Worm (Caenorhabditis elegans) whole organism, L2 larva: ENCODE measurements around the gene F13B12.4.

Experiments
- C34F6.9 ChIP-seq: fragments of 150-350 bp; optimal IDR thresholded peaks from 2 replicates; lab custom pipeline; 2014; ENCODE audit warnings: missing biosample characterization, missing genetic modification characterization
- F13H6.1 ChIP-seq: sonication (generic microtip); optimal IDR thresholded peaks from 2 replicates; lab custom pipeline; 2016; ENCODE audit warnings: missing genetic modification characterization, missing compliant biosample characterization
- R02D3.7 ChIP-seq: fragments of 150-350 bp; optimal IDR thresholded peaks from 2 replicates; lab custom pipeline; 2014; ENCODE audit warnings: missing biosample characterization, missing genetic modification characterization
- Y55F3AM.14 ChIP-seq: fragments of 200-800 bp; sonication (Bioruptor generic); optimal IDR thresholded peaks from 2 replicates; lab custom pipeline; 2018; ENCODE audit warnings: mild to moderate bottlenecking, missing genetic modification characterization, missing compliant biosample characterization
- ZK546.5 ChIP-seq: sonication (generic microtip); optimal IDR thresholded peaks from 2 replicates; lab custom pipeline; 2017; ENCODE audit warnings: missing biosample characterization, missing genetic modification characterization
- alr-1 ChIP-seq: fragments of 150-350 bp; optimal IDR thresholded peaks from 2 replicates; lab custom pipeline; 2014; ENCODE audit warnings: missing biosample characterization, missing genetic modification characterization
- aly-2 ChIP-seq: fragments of 150-350 bp; optimal IDR thresholded peaks from 2 replicates; lab custom pipeline; 2014; ENCODE audit warnings: missing biosample characterization, missing genetic modification characterization
- ama-1 ChIP-seq: fragments of 150-350 bp; optimal IDR thresholded peaks from 2 replicates; lab custom pipeline; 2018; ENCODE audit warnings: inconsistent platforms
- blmp-1 ChIP-seq: sonication (generic microtip); optimal IDR thresholded peaks from 2 replicates; lab custom pipeline; 2017; ENCODE audit warnings: missing genetic modification characterization, mild to moderate bottlenecking, missing compliant biosample characterization, antibody characterized with exemption, moderate library complexity; ENCODE audit not compliant: insufficient read depth
- ceh-16 ChIP-seq: fragments of 150-350 bp; optimal IDR thresholded peaks from 2 replicates; lab custom pipeline; 2014; ENCODE audit warnings: missing biosample characterization, missing genetic modification characterization
- ceh-82 ChIP-seq: fragments of 150-350 bp; optimal IDR thresholded peaks from 2 replicates; lab custom pipeline; 2014; ENCODE audit warnings: missing biosample characterization, missing genetic modification characterization
- crh-2 ChIP-seq: sonication (generic microtip); optimal IDR thresholded peaks from 2 replicates; lab custom pipeline; 2017; ENCODE audit warnings: missing biosample characterization, missing genetic modification characterization
- egl-27 ChIP-seq: sonication (generic microtip); optimal IDR thresholded peaks from 3 replicates; lab custom pipeline; 2017; ENCODE audit warnings: missing biosample characterization, missing genetic modification reagents, missing genetic modification characterization
- elt-1 ChIP-seq: fragments of 150-350 bp; optimal IDR thresholded peaks from 2 replicates; lab custom pipeline; 2014; ENCODE audit warnings: missing biosample characterization, missing genetic modification characterization
- elt-3 ChIP-seq: sonication (generic microtip); optimal IDR thresholded peaks from 2 replicates; lab custom pipeline; 2017; ENCODE audit warnings: missing biosample characterization, missing genetic modification characterization
- fos-1 ChIP-seq: fragments of 150-350 bp; optimal IDR thresholded peaks from 2 replicates; lab custom pipeline; 2014; ENCODE audit warnings: missing biosample characterization, missing genetic modification characterization
- gmeb-1 ChIP-seq: fragments of 150-350 bp; optimal IDR thresholded peaks from 2 replicates; lab custom pipeline; 2014; ENCODE audit warnings: missing biosample characterization, missing genetic modification characterization
- lin-11 ChIP-seq: fragments of 150-350 bp; sonication (generic microtip); optimal IDR thresholded peaks from 2 replicates; lab custom pipeline; 2014; ENCODE audit warnings: missing biosample characterization, missing genetic modification characterization, inconsistent platforms, mixed read lengths
- lin-13 ChIP-seq: fragments of 150-350 bp; optimal IDR thresholded peaks from 2 replicates; lab custom pipeline; 2014; ENCODE audit warnings: missing biosample characterization, missing genetic modification reagents, missing genetic modification characterization
- lin-39 ChIP-seq: fragments of 150-350 bp; optimal IDR thresholded peaks from 2 replicates; lab custom pipeline; 2014; ENCODE audit warnings: missing biosample characterization, missing genetic modification reagents, missing genetic modification characterization
- lsy-2 ChIP-seq, 2 experiments: fragments of 150-350 bp in 1 of 2; sonication (generic microtip) in 1 of 2; optimal IDR thresholded peaks; 2 replicates each; lab custom pipeline; 2014 to 2017; ENCODE audit warnings: missing biosample characterization in 2 of 2, missing genetic modification characterization in 2 of 2
- mbf-1 ChIP-seq: sonication (generic microtip); optimal IDR thresholded peaks from 2 replicates; lab custom pipeline; 2017; ENCODE audit warnings: missing biosample characterization, missing genetic modification characterization
- mdl-1 ChIP-seq, 2 experiments: fragments of 150-350 bp in 1 of 2; sonication (generic microtip) in 1 of 2; optimal IDR thresholded peaks; 2 replicates each; lab custom pipeline; 2017; ENCODE audit warnings: missing biosample characterization in 2 of 2, missing genetic modification characterization in 2 of 2
- nhr-10 ChIP-seq: sonication (generic microtip); optimal IDR thresholded peaks from 2 replicates; lab custom pipeline; 2017; ENCODE audit warnings: missing biosample characterization, missing genetic modification characterization
- nhr-12 ChIP-seq: fragments of 150-350 bp; optimal IDR thresholded peaks from 2 replicates; lab custom pipeline; 2014; ENCODE audit warnings: missing biosample characterization, missing genetic modification characterization
- nhr-129 ChIP-seq: fragments of 150-350 bp; optimal IDR thresholded peaks from 2 replicates; lab custom pipeline; 2014; ENCODE audit warnings: missing biosample characterization, missing genetic modification characterization
- nhr-21 ChIP-seq: fragments of 150-350 bp; optimal IDR thresholded peaks from 2 replicates; lab custom pipeline; 2014; ENCODE audit warnings: missing biosample characterization, missing genetic modification characterization
- nhr-23 ChIP-seq: fragments of 150-350 bp; optimal IDR thresholded peaks from 2 replicates; lab custom pipeline; 2014; ENCODE audit warnings: missing biosample characterization, missing genetic modification reagents, missing genetic modification characterization
- nhr-6 ChIP-seq: fragments of 150-350 bp; optimal IDR thresholded peaks from 2 replicates; lab custom pipeline; 2014; ENCODE audit warnings: missing biosample characterization, missing genetic modification characterization
- nhr-77 ChIP-seq: fragments of 150-350 bp; optimal IDR thresholded peaks from 2 replicates; lab custom pipeline; 2014; ENCODE audit warnings: missing biosample characterization, missing genetic modification characterization
- peb-1 ChIP-seq: fragments of 150-350 bp; optimal IDR thresholded peaks from 2 replicates; lab custom pipeline; 2014; ENCODE audit warnings: missing biosample characterization, missing genetic modification characterization
- sem-4 ChIP-seq: fragments of 150-350 bp; optimal IDR thresholded peaks from 2 replicates; lab custom pipeline; 2014; ENCODE audit warnings: missing biosample characterization, missing genetic modification reagents, missing genetic modification characterization
- skn-1 ChIP-seq: sonication (generic microtip); optimal IDR thresholded peaks from 2 replicates; lab custom pipeline; 2017; ENCODE audit warnings: missing biosample characterization, missing genetic modification characterization
- sma-3 ChIP-seq: sonication (generic microtip); optimal IDR thresholded peaks from 2 replicates; lab custom pipeline; 2016; ENCODE audit warnings: missing genetic modification reagents, missing genetic modification characterization, missing compliant biosample characterization
- sma-9 ChIP-seq, 2 experiments: fragments of 150-350 bp in 1 of 2; sonication (generic microtip) in 1 of 2; optimal IDR thresholded peaks; 2 replicates each; lab custom pipeline; 2014 to 2016; ENCODE audit warnings: missing genetic modification characterization in 2 of 2, mild to moderate bottlenecking in 1 of 2, missing biosample characterization in 1 of 2, missing compliant biosample characterization in 1 of 2, missing genetic modification reagents in 1 of 2, moderate library complexity in 1 of 2
- snpc-4 ChIP-seq: fragments of 150-350 bp; optimal IDR thresholded peaks from 2 replicates; lab custom pipeline; 2014; ENCODE audit warnings: missing biosample characterization, missing genetic modification characterization
- unc-39 ChIP-seq: fragments of 150-350 bp; optimal IDR thresholded peaks from 2 replicates; lab custom pipeline; 2014; ENCODE audit warnings: missing biosample characterization, missing genetic modification characterization
- unc-55 ChIP-seq: fragments of 150-350 bp; sonication (generic microtip); optimal IDR thresholded peaks from 3 replicates; lab custom pipeline; 2014; ENCODE audit warnings: missing biosample characterization, missing genetic modification reagents, missing genetic modification characterization
- unc-62 ChIP-seq: fragments of 150-350 bp; optimal IDR thresholded peaks from 2 replicates; lab custom pipeline; 2014; ENCODE audit warnings: missing biosample characterization, missing genetic modification reagents, missing genetic modification characterization
- zag-1 ChIP-seq: fragments of 150-350 bp; optimal IDR thresholded peaks from 2 replicates; lab custom pipeline; 2014; ENCODE audit warnings: missing biosample characterization, missing genetic modification characterization
- ztf-1 ChIP-seq: fragments of 200-800 bp; sonication (Bioruptor generic); conservative IDR thresholded peaks from 2 replicates; pipeline ENCODE4 v1.3.6; 2022; ENCODE audit warnings: missing genetic modification characterization, missing compliant biosample characterization
- ztf-11 ChIP-seq: sonication (generic microtip); optimal IDR thresholded peaks from 2 replicates; lab custom pipeline; 2017; ENCODE audit warnings: missing biosample characterization, missing genetic modification characterization
- ztf-4 ChIP-seq: fragments of 150-350 bp; optimal IDR thresholded peaks from 2 replicates; lab custom pipeline; 2014; ENCODE audit warnings: missing biosample characterization, missing genetic modification characterization

Gene F13B12.4

DNA sequence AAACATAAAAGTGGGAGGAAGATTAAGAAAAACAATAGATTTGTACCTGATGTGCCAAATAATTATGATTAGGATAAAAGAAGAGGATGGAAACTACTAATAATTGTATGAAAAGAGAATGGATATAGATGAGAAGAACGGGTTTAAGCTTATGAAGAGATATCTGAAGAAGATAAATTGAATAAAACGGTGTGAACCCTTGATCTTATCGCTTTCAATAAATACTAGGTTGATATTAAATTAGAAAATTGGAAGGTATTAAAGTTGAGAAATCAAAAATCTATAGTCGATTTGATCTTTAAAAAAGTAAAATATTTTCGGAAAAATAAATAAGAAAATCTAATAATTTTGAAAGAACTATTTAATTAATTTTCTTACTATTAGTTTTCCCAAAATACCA is at the start of gene F13B12.4:
Gene F13B12.4 (minus strand): TSS at position 101 of the 400 bp plus-strand sequence.
- TF ChIP-seq crh-2 (no peak), mdl-1 (tag; optimal IDR thresholded peaks at IDR 0.05; lab: Kevin White, UChicago) (no peak), ceh-16 (tag; lab: Kevin White, UChicago) (no peak), R02D3.7 (no peak), ztf-4 (tag; lab: Kevin White, UChicago) (no peak), C34F6.9 (tag; lab: Kevin White, UChicago) (no peak), ZK546.5 (tag; lab: Kevin White, UChicago) (no peak), mbf-1 (tag; lab: Kevin White, UChicago) (no peak), unc-62 (no peak), elt-1 (tag; lab: Kevin White, UChicago) (no peak), nhr-6 (tag; lab: Kevin White, UChicago) (no peak), lin-39 (tag; lab: Kevin White, UChicago) (no peak), elt-3 (tag; lab: Kevin White, UChicago) (no peak), lin-13 (GFP tag; lab: Kevin White, UChicago) (no peak), sem-4 (tag; lab: Kevin White, UChicago) (no peak), sma-9 (GFP tag; optimal IDR thresholded peaks at IDR 0.05; lab: Kevin White, UChicago) (no peak), sma-9 (tag; optimal IDR thresholded peaks at IDR 0.05; lab: Kevin White, UChicago) (no peak)

DNA sequence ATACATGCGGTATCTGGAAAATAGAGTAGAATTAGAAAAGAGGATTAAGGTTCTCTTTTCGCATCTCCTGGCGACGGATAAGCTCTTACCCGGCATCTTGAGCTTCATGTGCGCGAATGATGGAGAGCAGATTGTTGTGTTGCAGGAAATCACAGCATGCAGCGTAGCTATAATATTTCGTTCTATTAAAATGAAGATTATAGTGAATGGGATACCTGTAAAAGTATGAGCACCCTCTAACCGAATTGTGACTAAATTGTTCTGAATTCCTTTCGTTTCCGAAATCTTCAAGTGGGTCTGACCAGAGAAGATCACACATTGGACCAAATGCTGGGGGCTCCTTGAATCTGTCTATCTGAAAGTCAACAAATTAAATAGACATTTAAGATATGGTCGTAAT is 48.7 kb upstream of the F13B12.4 start:
- TF ChIP-seq unc-55: no peak
- TF ChIP-seq snpc-4 (tag; lab: Kevin White, UChicago): no peak
- no peak for TF ChIP-seq nhr-12
- no peak for TF ChIP-seq F13H6.1 (tag; lab: Kevin White, UChicago)
- no peak for TF ChIP-seq mbf-1 (tag; lab: Kevin White, UChicago)
- TF ChIP-seq ztf-11 (tag; lab: Kevin White, UChicago): no peak

DNA sequence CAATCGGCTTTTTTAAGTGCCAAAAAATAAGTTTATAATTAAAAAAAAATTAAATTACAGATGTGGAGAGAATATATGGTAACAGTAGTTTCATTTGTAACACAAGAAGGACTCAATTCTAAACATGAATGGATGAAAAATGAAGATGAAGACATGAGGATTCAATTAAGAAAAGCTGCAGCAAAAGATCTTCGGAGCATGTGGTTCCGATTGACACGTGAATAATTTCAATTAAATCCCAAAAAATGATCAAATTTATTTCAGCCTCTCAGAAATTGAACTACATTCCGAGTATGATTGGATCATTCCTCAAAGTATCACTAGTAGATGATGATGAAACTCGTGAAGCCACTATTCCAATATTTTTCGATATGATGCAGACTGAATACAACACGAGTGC is 39.7 kb upstream of the F13B12.4 start:
- TF ChIP-seq R02D3.7: no peak
- TF ChIP-seq unc-55: no peak
- TF ChIP-seq peb-1 (tag; lab: Kevin White, UChicago): no peak
- no peak for TF ChIP-seq lin-11 (tag; lab: Kevin White, UChicago)
- no peak for TF ChIP-seq zag-1 (tag; lab: Kevin White, UChicago)
- TF ChIP-seq unc-62: no peak
- TF ChIP-seq nhr-23 (tag; lab: Kevin White, UChicago): no peak
- no peak for TF ChIP-seq blmp-1
- TF ChIP-seq nhr-21: no peak
- no peak for TF ChIP-seq ztf-1 (GFP tag; lab: Robert Waterston, UW)
- no peak for TF ChIP-seq gmeb-1
- no peak for TF ChIP-seq Y55F3AM.14
- no peak for TF ChIP-seq lsy-2 (tag; optimal IDR thresholded peaks at IDR 0.05; lab: Kevin White, UChicago)
- TF ChIP-seq alr-1 (tag; lab: Kevin White, UChicago): no peak

DNA sequence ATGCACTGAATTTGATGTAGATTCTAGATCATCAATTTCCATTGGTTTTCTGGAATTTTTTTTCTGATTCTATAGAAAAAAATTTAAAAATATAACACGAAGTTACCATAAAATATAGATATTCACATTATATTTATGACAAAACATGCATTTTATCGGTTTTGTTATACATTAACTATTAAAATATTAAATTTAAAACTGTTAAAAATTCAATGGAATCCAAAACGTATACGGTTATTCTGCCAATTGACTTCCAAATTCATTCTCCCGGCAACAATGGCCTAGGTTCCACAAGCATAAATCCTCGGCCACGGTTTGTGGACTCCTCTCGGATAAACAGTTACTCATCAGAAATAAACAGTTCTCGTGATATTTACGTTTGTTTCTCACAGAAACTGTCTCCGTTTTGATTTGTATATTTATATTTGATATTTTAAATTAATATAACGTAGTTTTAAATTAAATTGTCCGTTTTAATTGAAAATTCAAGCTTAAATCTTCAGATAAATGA is 34.0 kb upstream of the F13B12.4 start, which contains the start of the genes F01D4.5 and ced-5:
Gene F01D4.5 (minus strand): TSS at position 51 of the 511 bp plus-strand sequence.
Gene ced-5 (plus strand): TSS at position 504 of the 511 bp plus-strand sequence.
- TF ChIP-seq skn-1 (no peak), lin-11 (tag; lab: Kevin White, UChicago) (peak; percentile 26), F13H6.1 (tag; lab: Kevin White, UChicago) (peak; percentile 84), lin-39 (tag; lab: Kevin White, UChicago) (no peak), sem-4 (tag; lab: Kevin White, UChicago) (peak; percentile 71), alr-1 (tag; lab: Kevin White, UChicago) (no peak), ztf-1 (GFP tag; lab: Robert Waterston, UW) (no peak), lin-13 (GFP tag; lab: Kevin White, UChicago) (peak; percentile 62), egl-27 (tag; lab: Kevin White, UChicago) (peak; percentile 57), nhr-23 (tag; lab: Kevin White, UChicago) (no peak), ceh-82 (no peak), elt-1 (tag; lab: Kevin White, UChicago) (no peak), ceh-16 (tag; lab: Kevin White, UChicago) (peak; percentile 35), crh-2 (peak; percentile 64), blmp-1 (peak; percentile 7), Y55F3AM.14 (no peak), ama-1 (lab: Kevin White, UChicago) (no peak), fos-1 (tag; lab: Kevin White, UChicago) (peak; percentile 92), ztf-11 (tag; lab: Kevin White, UChicago) (no peak), ztf-4 (tag; lab: Kevin White, UChicago) (peak; percentile 10), lsy-2 (tag; optimal IDR thresholded peaks at IDR 0.05; lab: Kevin White, UChicago) (peak; percentile 67 to 87), nhr-129 (peak; percentile 46), sma-9 (GFP tag; optimal IDR thresholded peaks at IDR 0.05; lab: Kevin White, UChicago) (peak; percentile 94), sma-9 (tag; optimal IDR thresholded peaks at IDR 0.05; lab: Kevin White, UChicago) (no peak), nhr-21 (peak; percentile 59), sma-3 (GFP tag; lab: Kevin White, UChicago) (peak; percentile 89), aly-2 (no peak), nhr-10 (tag; lab: Kevin White, UChicago) (no peak), nhr-77 (tag; lab: Kevin White, UChicago) (no peak), unc-55 (peak; percentile 72), unc-39 (tag; lab: Kevin White, UChicago) (no peak), C34F6.9 (tag; lab: Kevin White, UChicago) (peak; percentile 85), unc-62 (no peak), R02D3.7 (no peak), ZK546.5 (tag; lab: Kevin White, UChicago) (no peak), nhr-6 (tag; lab: Kevin White, UChicago) (peak; percentile 63), gmeb-1 (peak; percentile 84), snpc-4 (tag; lab: Kevin White, UChicago) (peak; percentile 10)
- TF ChIP-seq, all 48 proteins: peak for 20
